Worm (Caenorhabditis elegans) whole organism, midembryonic: ENCODE measurements around the gene srj-38.

Experiments
- ref-1 ChIP-seq: fragments of 200-800 bp; sonication (Bioruptor generic); conservative IDR thresholded peaks from 2 replicates; pipeline ENCODE4 v1.3.6; 2022; ENCODE audit warnings: missing genetic modification reagents, missing genetic modification characterization, missing compliant biosample characterization
- ztf-29 ChIP-seq: fragments of 200-800 bp; sonication (Bioruptor generic); IDR thresholded peaks from 2 replicates; pipeline ENCODE4 v1.3.6; 2022; ENCODE audit warnings: missing genetic modification reagents, missing genetic modification characterization, missing compliant biosample characterization

- no peak for TF ChIP-seq ztf-29 (GFP tag; lab: Robert Waterston, UW)
- no peak for TF ChIP-seq ref-1
Measured at ce11 chrV:893437-894018, 9.3 kb upstream of the srj-38 start, which contains the start of the genes srlf-23 and srlf-20.
